Worm (Caenorhabditis elegans) whole organism, L4 larva: ENCODE measurements around the gene msp-3.

Source experiments
- ama-1 ChIP-seq: fragments of 150-350 bp; optimal IDR thresholded peaks from 2 replicates; lab custom pipeline; 2014; ENCODE audit warnings: inconsistent platforms, mixed read lengths
- daf-12 ChIP-seq: fragments of 150-350 bp; optimal IDR thresholded peaks from 2 replicates; lab custom pipeline; 2014; ENCODE audit warnings: missing biosample characterization, missing genetic modification reagents, missing genetic modification characterization
- lin-13 ChIP-seq: fragments of 150-350 bp; optimal IDR thresholded peaks from 2 replicates; lab custom pipeline; 2014; ENCODE audit warnings: missing biosample characterization, missing genetic modification reagents, missing genetic modification characterization
- lin-15B ChIP-seq: fragments of 150-350 bp; sonication (generic microtip); optimal IDR thresholded peaks from 3 replicates; lab custom pipeline; 2014; ENCODE audit warnings: missing biosample characterization, missing genetic modification characterization
- nhr-10 ChIP-seq: fragments of 150-350 bp; optimal IDR thresholded peaks from 2 replicates; lab custom pipeline; 2014; ENCODE audit warnings: missing biosample characterization, missing genetic modification characterization
- saeg-2 ChIP-seq: fragments of 200-800 bp; sonication (Bioruptor generic); IDR thresholded peaks from 2 replicates; pipeline ENCODE4 v1.3.6; 2022; ENCODE audit warnings: missing genetic modification reagents, missing genetic modification characterization, missing compliant biosample characterization

- no peak for TF ChIP-seq lin-13 (GFP tag; lab: Kevin White, UChicago)
- no peak for TF ChIP-seq daf-12 (tag; lab: Kevin White, UChicago)
- no peak for TF ChIP-seq lin-15B
- TF ChIP-seq ama-1 (lab: Kevin White, UChicago) = no peak
- TF ChIP-seq nhr-10 = no peak
- TF ChIP-seq saeg-2 (GFP tag; lab: Robert Waterston, UW) = no peak
Observed at ce11 chrII:4802917-4803316, 16.8 kb upstream of the msp-3 start.
